Worm (Caenorhabditis elegans): ENCODE data around the gene F38E9.4.

ce11 chrX:16443657-16444056 is 8.1 kb upstream of the F38E9.4 start:
- TF ChIP-seq W03F9.2 (tag; optimal IDR thresholded peaks at IDR 0.05), result no peak
- no peak for TF ChIP-seq dao-5 (tag; optimal IDR thresholded peaks at IDR 0.05)

Data from whole organism, L4/young adult.